Worm (Caenorhabditis elegans) whole organism, L2 larva: ENCODE data around the gene F52D1.2.

ENCODE experiments used
- C34F6.9 ChIP-seq: fragments of 150-350 bp; optimal IDR thresholded peaks from 2 replicates; lab custom pipeline; 2014; ENCODE audit warnings: missing biosample characterization, missing genetic modification characterization
- R02D3.7 ChIP-seq: fragments of 150-350 bp; optimal IDR thresholded peaks from 2 replicates; lab custom pipeline; 2014; ENCODE audit warnings: missing biosample characterization, missing genetic modification characterization
- egl-27 ChIP-seq: sonication (generic microtip); optimal IDR thresholded peaks from 3 replicates; lab custom pipeline; 2017; ENCODE audit warnings: missing biosample characterization, missing genetic modification reagents, missing genetic modification characterization
- gmeb-1 ChIP-seq: fragments of 150-350 bp; optimal IDR thresholded peaks from 2 replicates; lab custom pipeline; 2014; ENCODE audit warnings: missing biosample characterization, missing genetic modification characterization
- lin-39 ChIP-seq: fragments of 150-350 bp; optimal IDR thresholded peaks from 2 replicates; lab custom pipeline; 2014; ENCODE audit warnings: missing biosample characterization, missing genetic modification reagents, missing genetic modification characterization
- lsy-2 ChIP-seq, 2 experiments: fragments of 150-350 bp in 1 of 2; sonication (generic microtip) in 1 of 2; optimal IDR thresholded peaks; 2 replicates each; lab custom pipeline; 2014 to 2017; ENCODE audit warnings: missing biosample characterization in 2 of 2, missing genetic modification characterization in 2 of 2
- nhr-23 ChIP-seq: fragments of 150-350 bp; optimal IDR thresholded peaks from 2 replicates; lab custom pipeline; 2014; ENCODE audit warnings: missing biosample characterization, missing genetic modification reagents, missing genetic modification characterization
- nhr-6 ChIP-seq: fragments of 150-350 bp; optimal IDR thresholded peaks from 2 replicates; lab custom pipeline; 2014; ENCODE audit warnings: missing biosample characterization, missing genetic modification characterization
- nhr-77 ChIP-seq: fragments of 150-350 bp; optimal IDR thresholded peaks from 2 replicates; lab custom pipeline; 2014; ENCODE audit warnings: missing biosample characterization, missing genetic modification characterization
- unc-62 ChIP-seq: fragments of 150-350 bp; optimal IDR thresholded peaks from 2 replicates; lab custom pipeline; 2014; ENCODE audit warnings: missing biosample characterization, missing genetic modification reagents, missing genetic modification characterization
- zag-1 ChIP-seq: fragments of 150-350 bp; optimal IDR thresholded peaks from 2 replicates; lab custom pipeline; 2014; ENCODE audit warnings: missing biosample characterization, missing genetic modification characterization

DNA sequence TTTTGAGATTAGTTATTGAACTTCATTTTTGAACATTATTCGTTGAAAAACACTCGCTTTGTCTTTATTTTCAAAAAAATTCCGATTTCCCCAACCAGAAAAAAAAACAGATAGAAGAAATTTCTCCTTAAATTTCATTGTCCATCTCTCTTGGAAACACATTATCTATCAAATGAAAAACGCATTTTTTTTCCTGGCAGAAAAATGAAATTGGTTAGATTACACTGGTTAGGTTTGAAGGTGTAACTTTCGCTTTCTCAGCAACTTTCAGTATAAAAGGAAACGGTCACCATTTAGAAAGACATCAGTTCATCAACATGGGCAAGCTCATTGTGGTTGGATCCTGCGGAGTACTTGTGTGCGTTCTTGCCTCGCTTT lies 28.6 kb downstream of the F52D1.2 start, which contains the start of gene col-19:
- TF ChIP-seq unc-62 (GFP tag; lab: Kevin White, UChicago) = no peak
- no peak for TF ChIP-seq lin-39 (tag; lab: Kevin White, UChicago)
- TF ChIP-seq zag-1 (tag; lab: Kevin White, UChicago) = no peak
- no peak for TF ChIP-seq R02D3.7 (tag; lab: Kevin White, UChicago)
- no peak for TF ChIP-seq nhr-6 (tag; lab: Kevin White, UChicago)
- TF ChIP-seq nhr-77 (tag; lab: Kevin White, UChicago) = no peak
- no peak for TF ChIP-seq egl-27
- TF ChIP-seq nhr-23 (tag; lab: Kevin White, UChicago) = no peak
- TF ChIP-seq lsy-2 (tag; optimal IDR thresholded peaks at IDR 0.05; lab: Kevin White, UChicago) = no peak
- no peak for TF ChIP-seq C34F6.9 (tag; lab: Kevin White, UChicago)
- TF ChIP-seq gmeb-1 (tag; lab: Kevin White, UChicago) = no peak
